Worm (Caenorhabditis elegans): ENCODE measurements around the gene sto-1.

- TF ChIP-seq ztf-29 (GFP tag; IDR thresholded peaks at IDR 0.05) (no peak), T22C8.4 (GFP tag; IDR thresholded peaks at IDR 0.05) (no peak), ztf-23 (GFP tag; IDR thresholded peaks at IDR 0.05) (no peak), flt-1 (GFP tag; IDR thresholded peaks at IDR 0.05) (no peak), med-1 (GFP tag; optimal IDR thresholded peaks at IDR 0.05; ENCODE audit: insufficient read depth) (no peak), klf-2 (GFP tag; conservative IDR thresholded peaks at IDR 0.05) (no peak), ref-1 (GFP tag; conservative IDR thresholded peaks at IDR 0.05) (no peak)
Observed at ce11 chrX:7575939-7576338, 13.3 kb downstream of the sto-1 start.

Measured in whole organism, midembryonic.